Fruit fly (Drosophila melanogaster) whole organism, embryonic: Measurements from ENCODE around the gene Setx.

ENCODE experiments used
- B-H2 ChIP-seq: fragments of 200-800 bp; sonication (Bioruptor generic); optimal IDR thresholded peaks from 2 replicates; lab custom pipeline; 2018; ENCODE audit warnings: missing biosample characterization, mild to moderate bottlenecking, missing genetic modification characterization
- CG10267 ChIP-seq: fragments of 200-800 bp; sonication (Bioruptor generic); optimal IDR thresholded peaks from 2 replicates; lab custom pipeline; 2018; ENCODE audit warnings: missing biosample characterization, mild to moderate bottlenecking, missing genetic modification characterization, moderate library complexity
- CG10431 ChIP-seq: fragments of 200-800 bp; sonication (Bioruptor generic); optimal IDR thresholded peaks from 3 replicates; lab custom pipeline; 2018; ENCODE audit warnings: missing biosample characterization, mild to moderate bottlenecking, missing genetic modification characterization
- CG11695 ChIP-seq: fragments of 200-800 bp; sonication (Bioruptor generic); IDR thresholded peaks from 3 replicates; pipeline ENCODE4 v1.3.6; 2022; ENCODE audit warnings: missing biosample characterization, missing genetic modification characterization
- CG12104 ChIP-seq: fragments of 200-800 bp; sonication (Bioruptor generic); optimal IDR thresholded peaks from 3 replicates; lab custom pipeline; 2016; ENCODE audit warnings: missing biosample characterization, missing genetic modification characterization
- CG13296 ChIP-seq: fragments of 200-800 bp; sonication (Bioruptor generic); optimal IDR thresholded peaks from 3 replicates; lab custom pipeline; 2018; ENCODE audit warnings: missing biosample characterization, mild to moderate bottlenecking, missing genetic modification characterization
- CG1529 ChIP-seq: fragments of 200-800 bp; sonication (Bioruptor generic); optimal IDR thresholded peaks from 3 replicates; lab custom pipeline; 2018; ENCODE audit warnings: missing biosample characterization, missing genetic modification characterization
- CG15514 ChIP-seq: fragments of 200-800 bp; sonication (Bioruptor generic); optimal IDR thresholded peaks from 3 replicates; lab custom pipeline; 2017; ENCODE audit warnings: missing biosample characterization, missing genetic modification characterization, mild to moderate bottlenecking, moderate library complexity, missing genetic modification reagents
- CG1603 ChIP-seq: fragments of 200-800 bp; sonication (Bioruptor generic); optimal IDR thresholded peaks from 2 replicates; lab custom pipeline; 2019; ENCODE audit warnings: missing biosample characterization, mild to moderate bottlenecking, missing genetic modification characterization, moderate library complexity
- CG1647 ChIP-seq: fragments of 200-800 bp; sonication (Bioruptor generic); optimal IDR thresholded peaks from 3 replicates; lab custom pipeline; 2016; ENCODE audit warnings: missing biosample characterization, missing genetic modification characterization
- CG1792 ChIP-seq: fragments of 200-800 bp; sonication (Bioruptor generic); optimal IDR thresholded peaks from 2 replicates; lab custom pipeline; 2016; ENCODE audit warnings: missing biosample characterization, missing genetic modification characterization
- CG2120 ChIP-seq: fragments of 200-800 bp; sonication (Bioruptor generic); optimal IDR thresholded peaks from 3 replicates; lab custom pipeline; 2016; ENCODE audit warnings: missing biosample characterization, missing genetic modification characterization
- CG2202 ChIP-seq: fragments of 200-800 bp; sonication (Bioruptor generic); optimal IDR thresholded peaks from 2 replicates; lab custom pipeline; 2018; ENCODE audit warnings: missing biosample characterization, mild to moderate bottlenecking, missing genetic modification characterization
- CG3281 ChIP-seq: fragments of 200-800 bp; sonication (Bioruptor generic); optimal IDR thresholded peaks from 3 replicates; lab custom pipeline; 2017; ENCODE audit warnings: missing biosample characterization, mild to moderate bottlenecking, missing genetic modification characterization
- CG4360 ChIP-seq: fragments of 200-800 bp; sonication (Bioruptor generic); IDR thresholded peaks from 2 replicates; pipeline ENCODE4 v1.3.6; 2022; ENCODE audit warnings: missing biosample characterization, missing genetic modification characterization
- CG43689 ChIP-seq: fragments of 200-800 bp; sonication (Bioruptor generic); IDR thresholded peaks from 2 replicates; pipeline ENCODE4 v1.3.6; 2022; ENCODE audit warnings: missing biosample characterization, missing genetic modification characterization
- CG4617 ChIP-seq: fragments of 200-800 bp; sonication (Bioruptor generic); optimal IDR thresholded peaks from 3 replicates; lab custom pipeline; 2016; ENCODE audit warnings: missing biosample characterization, missing genetic modification characterization, borderline replicate concordance
- CG6254 ChIP-seq: fragments of 200-800 bp; sonication (Bioruptor generic); optimal IDR thresholded peaks from 3 replicates; lab custom pipeline; 2017; ENCODE audit warnings: mild to moderate bottlenecking, missing biosample characterization, missing genetic modification reagents, missing genetic modification characterization
- CG6791 ChIP-seq: fragments of 200-800 bp; sonication (Bioruptor generic); IDR thresholded peaks from 3 replicates; pipeline ENCODE4 v1.3.6; 2022; ENCODE audit warnings: missing biosample characterization, missing genetic modification characterization; ENCODE audit not compliant: partially characterized antibody
- CG6813 ChIP-seq: fragments of 200-800 bp; sonication (Bioruptor generic); optimal IDR thresholded peaks from 2 replicates; lab custom pipeline; 2017; ENCODE audit warnings: missing biosample characterization, missing genetic modification characterization, mild to moderate bottlenecking, moderate library complexity, missing genetic modification reagents
- CG8359 ChIP-seq: fragments of 200-800 bp; sonication (Bioruptor generic); optimal IDR thresholded peaks from 2 replicates; lab custom pipeline; 2017; ENCODE audit warnings: missing biosample characterization, mild to moderate bottlenecking, missing genetic modification characterization, borderline replicate concordance
- CG9727 ChIP-seq: fragments of 200-800 bp; sonication (Bioruptor generic); optimal IDR thresholded peaks from 3 replicates; lab custom pipeline; 2017; ENCODE audit warnings: missing biosample characterization, mild to moderate bottlenecking, missing genetic modification characterization
- CG9797 ChIP-seq: fragments of 200-800 bp; sonication (Bioruptor generic); optimal IDR thresholded peaks from 3 replicates; lab custom pipeline; 2018; ENCODE audit warnings: missing biosample characterization, mild to moderate bottlenecking, missing genetic modification characterization
- D19B ChIP-seq: fragments of 200-800 bp; sonication (Bioruptor generic); optimal IDR thresholded peaks from 2 replicates; lab custom pipeline; 2017; ENCODE audit warnings: missing biosample characterization, mild to moderate bottlenecking, missing genetic modification characterization
- Dbx ChIP-seq: fragments of 200-800 bp; sonication (Bioruptor generic); IDR thresholded peaks from 3 replicates; pipeline ENCODE4 v1.3.6; 2022; ENCODE audit warnings: missing biosample characterization, missing genetic modification characterization
- Doc3 ChIP-seq: fragments of 200-800 bp; sonication (Bioruptor generic); IDR thresholded peaks from 3 replicates; pipeline ENCODE4 v1.3.6; 2022; ENCODE audit warnings: missing biosample characterization, missing genetic modification characterization; ENCODE audit not compliant: partially characterized antibody
- Ets65A ChIP-seq: fragments of 200-800 bp; sonication (Bioruptor generic); peaks from one replicate; lab custom pipeline; 2016; ENCODE audit warnings: missing biosample characterization, missing genetic modification characterization
- HLH3B ChIP-seq: fragments of 200-800 bp; sonication (Bioruptor generic); IDR thresholded peaks from 2 replicates; pipeline ENCODE4 v1.3.6; 2022; ENCODE audit warnings: missing biosample characterization, missing genetic modification characterization
- HmgZ ChIP-seq: fragments of 200-800 bp; sonication (Bioruptor generic); optimal IDR thresholded peaks from 2 replicates; lab custom pipeline; 2018; ENCODE audit warnings: missing biosample characterization, mild to moderate bottlenecking, missing genetic modification characterization
- Hr39 ChIP-seq: fragments of >200 bp; optimal IDR thresholded peaks from 2 replicates; lab custom pipeline; 2017
- Myb ChIP-seq: fragments of 200-800 bp; sonication (Bioruptor generic); optimal IDR thresholded peaks from 2 replicates; lab custom pipeline; 2016; ENCODE audit warnings: missing biosample characterization, missing genetic modification characterization
- Poxn ChIP-seq: fragments of 200-800 bp; sonication (Bioruptor generic); IDR thresholded peaks from 2 replicates; pipeline ENCODE4 v1.3.6; 2022; ENCODE audit warnings: missing biosample characterization, missing genetic modification characterization
- Sox102F ChIP-seq: fragments of 200-800 bp; sonication (Bioruptor generic); optimal IDR thresholded peaks from 2 replicates; lab custom pipeline; 2018; ENCODE audit warnings: missing biosample characterization, mild to moderate bottlenecking, missing genetic modification characterization, moderate library complexity
- ac ChIP-seq: fragments of 200-800 bp; sonication (Bioruptor generic); optimal IDR thresholded peaks from 3 replicates; lab custom pipeline; 2017; ENCODE audit warnings: missing biosample characterization, mild to moderate bottlenecking, missing genetic modification characterization
- bcd ChIP-seq: fragments of 200-800 bp; sonication (Bioruptor generic); optimal IDR thresholded peaks from 2 replicates; lab custom pipeline; 2017; ENCODE audit warnings: missing biosample characterization, mild to moderate bottlenecking, missing genetic modification characterization
- chm ChIP-seq: fragments of 200-800 bp; sonication (Bioruptor generic); IDR thresholded peaks from 2 replicates; pipeline ENCODE4 v1.3.6; 2022; ENCODE audit warnings: missing biosample characterization, missing genetic modification characterization
- emc ChIP-seq: fragments of 200-800 bp; sonication (Bioruptor generic); optimal IDR thresholded peaks from 2 replicates; lab custom pipeline; 2016; ENCODE audit warnings: missing biosample characterization, missing genetic modification characterization
- exex ChIP-seq: fragments of 200-800 bp; sonication (Bioruptor generic); optimal IDR thresholded peaks from 4 replicates; lab custom pipeline; 2018; ENCODE audit warnings: missing biosample characterization, mild to moderate bottlenecking, missing genetic modification characterization, moderate library complexity
- eyg ChIP-seq: fragments of 200-800 bp; sonication (Bioruptor generic); optimal IDR thresholded peaks from 3 replicates; lab custom pipeline; 2016; ENCODE audit warnings: missing biosample characterization, missing genetic modification characterization
- her ChIP-seq: fragments of 200-800 bp; sonication (Bioruptor generic); optimal IDR thresholded peaks from 2 replicates; lab custom pipeline; 2016; ENCODE audit warnings: missing biosample characterization, missing genetic modification characterization
- klu ChIP-seq: fragments of 200-800 bp; sonication (Bioruptor generic); IDR thresholded peaks from 2 replicates; pipeline ENCODE4 v1.3.6; 2022; ENCODE audit warnings: missing biosample characterization, missing genetic modification characterization
- lab ChIP-seq: fragments of 200-800 bp; sonication (Bioruptor generic); optimal IDR thresholded peaks from 3 replicates; lab custom pipeline; 2017; ENCODE audit warnings: missing biosample characterization, missing genetic modification characterization, mild to moderate bottlenecking, moderate library complexity, missing genetic modification reagents
- nom ChIP-seq: fragments of 200-800 bp; sonication (Bioruptor generic); optimal IDR thresholded peaks from 2 replicates; lab custom pipeline; 2017; ENCODE audit warnings: missing biosample characterization, missing genetic modification characterization, mild to moderate bottlenecking, moderate library complexity, missing genetic modification reagents
- odd ChIP-seq: fragments of 200-800 bp; sonication (Bioruptor generic); optimal IDR thresholded peaks from 2 replicates; lab custom pipeline; 2017; ENCODE audit warnings: missing biosample characterization, mild to moderate bottlenecking, missing genetic modification characterization
- prd ChIP-seq, 3 experiments: fragments of >200 bp in 2 of 3; fragments of 200-800 bp in 1 of 3; sonication (Bioruptor generic) in 1 of 3; optimal IDR thresholded peaks in 2 of 3; IDR thresholded peaks in 1 of 3; 2 replicates in 2 of 3; 3 replicates in 1 of 3; pipeline versions ENCODE4 v1.3.6 to Lab custom; 2017 to 2022; ENCODE audit warnings: missing biosample characterization in 1 of 3, missing genetic modification characterization in 1 of 3
- row ChIP-seq: fragments of 200-800 bp; sonication (Bioruptor generic); IDR thresholded peaks from 3 replicates; pipeline ENCODE4 v1.3.6; 2022; ENCODE audit warnings: missing biosample characterization, missing genetic modification characterization
- salm ChIP-seq: fragments of 200-800 bp; sonication (Bioruptor generic); optimal IDR thresholded peaks from 2 replicates; lab custom pipeline; 2018; ENCODE audit warnings: missing biosample characterization, mild to moderate bottlenecking, missing genetic modification characterization
- schlank ChIP-seq: fragments of 200-800 bp; sonication (Bioruptor generic); optimal IDR thresholded peaks from 2 replicates; lab custom pipeline; 2018; ENCODE audit warnings: missing biosample characterization, mild to moderate bottlenecking, missing genetic modification characterization
- twi ChIP-seq: fragments of 200-800 bp; optimal IDR thresholded peaks from 2 replicates; lab custom pipeline; 2019; ENCODE audit warnings: missing biosample characterization, mild to moderate bottlenecking, missing genetic modification characterization, moderate library complexity
- vvl ChIP-seq: fragments of 200-800 bp; sonication (Bioruptor generic); IDR thresholded peaks from 2 replicates; pipeline ENCODE4 v1.3.6; 2022; ENCODE audit warnings: missing biosample characterization, missing genetic modification characterization

The Setx gene

dm6 chr3L:8081822-8082221, 55.5 kb downstream of the Setx start (continued):
- peak; percentile 17 for TF ChIP-seq schlank (tag; lab: Kevin White, UChicago)
- TF ChIP-seq CG6254 (GFP tag; lab: Kevin White, UChicago): no peak
- TF ChIP-seq ac (GFP tag; lab: Kevin White, UChicago): no peak
- no peak for TF ChIP-seq CG9727 (GFP tag; lab: Kevin White, UChicago)
- no peak for TF ChIP-seq twi (tag; lab: Kevin White, UChicago)
- TF ChIP-seq Poxn (GFP tag; lab: Robert Waterston, UW): no peak
- peak; percentile 40 for TF ChIP-seq CG1603 (tag; lab: Kevin White, UChicago)
- TF ChIP-seq prd (optimal IDR thresholded peaks at IDR 0.05; lab: Kevin White, UChicago): no peak
- TF ChIP-seq prd (GFP tag; IDR thresholded peaks at IDR 0.05; lab: Robert Waterston, UW): no peak
- TF ChIP-seq Myb (GFP tag; lab: Kevin White, UChicago): peak; percentile 11
- peak; percentile 20 for TF ChIP-seq salm
- peak; percentile 29 for TF ChIP-seq CG1529
- no peak for TF ChIP-seq CG12104 (GFP tag; lab: Kevin White, UChicago)
- TF ChIP-seq CG3281 (GFP tag; lab: Kevin White, UChicago): peak; percentile 37
- peak; percentile 69 for TF ChIP-seq her
- TF ChIP-seq Doc3 (GFP tag; lab: Robert Waterston, UW): no peak
- TF ChIP-seq CG13296 (GFP tag; lab: Kevin White, UChicago): peak; percentile 64
- TF ChIP-seq D19B (GFP tag; lab: Kevin White, UChicago): no peak
- TF ChIP-seq B-H2 (GFP tag; lab: Kevin White, UChicago): peak; percentile 79
- TF ChIP-seq bcd (GFP tag; lab: Kevin White, UChicago): no peak
- no peak for TF ChIP-seq CG6791 (GFP tag; lab: Robert Waterston, UW)
- no peak for TF ChIP-seq Ets65A
- no peak for TF ChIP-seq Hr39 (lab: Kevin White, UChicago)
- TF ChIP-seq odd (GFP tag; lab: Kevin White, UChicago): peak; percentile 46
- TF ChIP-seq row: peak; percentile 18; the same call in 1 of the 3 replicates
- peak; percentile 1 for TF ChIP-seq CG1792 (GFP tag; lab: Kevin White, UChicago)
- no peak for TF ChIP-seq CG9797
- peak; percentile 61 for TF ChIP-seq HmgZ (tag; lab: Kevin White, UChicago)
- no peak for TF ChIP-seq CG2202
- TF ChIP-seq vvl (GFP tag; lab: Robert Waterston, UW): peak; percentile 73; the same call in 1 of the 2 replicates
- TF ChIP-seq CG10431 (GFP tag; lab: Kevin White, UChicago): peak; percentile 24
- no peak for TF ChIP-seq eyg (GFP tag; lab: Kevin White, UChicago)
- no peak for TF ChIP-seq CG4360
- TF ChIP-seq CG15514 (GFP tag; lab: Kevin White, UChicago): peak; percentile 66
- TF ChIP-seq Sox102F (GFP tag; lab: Kevin White, UChicago): no peak
- peak; percentile 89 for TF ChIP-seq lab (GFP tag; lab: Kevin White, UChicago)
- TF ChIP-seq CG43689 (GFP tag; lab: Robert Waterston, UW): no peak
- no peak for TF ChIP-seq klu
- TF ChIP-seq CG10267 (tag; lab: Kevin White, UChicago): peak; percentile 67
- TF ChIP-seq nom: peak; percentile 83
- no peak for TF ChIP-seq CG4617 (GFP tag; lab: Kevin White, UChicago)
- peak; percentile 56 for TF ChIP-seq CG6813 (GFP tag; lab: Kevin White, UChicago)
- no peak; the same call in 1 of the 2 replicates for TF ChIP-seq chm (GFP tag; lab: Robert Waterston, UW)
- TF ChIP-seq HLH3B (GFP tag; lab: Robert Waterston, UW): no peak; the same call in 1 of the 2 replicates
- TF ChIP-seq CG11695: peak; percentile 50; the same call in 1 of the 3 replicates
- no peak for TF ChIP-seq emc
- no peak for TF ChIP-seq exex (tag; lab: Kevin White, UChicago)
- TF ChIP-seq CG1647 (GFP tag; lab: Kevin White, UChicago): no peak
- peak; percentile 46; the same call in 1 of the 3 replicates for TF ChIP-seq Dbx (GFP tag; lab: Robert Waterston, UW)
- TF ChIP-seq CG8359 (GFP tag; lab: Kevin White, UChicago): no peak
- peak; percentile 56 for TF ChIP-seq CG2120 (GFP tag; lab: Kevin White, UChicago)
